Worm (Caenorhabditis elegans) whole organism, late embryonic: ENCODE measurements around the gene ckc-1.

ENCODE experiments used
- C08G9.2 ChIP-seq: sonication (generic microtip); optimal IDR thresholded peaks from 2 replicates; lab custom pipeline; 2016; ENCODE audit warnings: mild to moderate bottlenecking, missing genetic modification characterization, moderate library complexity, missing compliant biosample characterization
- C38D4.7 ChIP-seq: fragments of 200-800 bp; sonication (Bioruptor generic); optimal IDR thresholded peaks from 2 replicates; lab custom pipeline; 2018; ENCODE audit warnings: mild to moderate bottlenecking, missing genetic modification characterization, moderate library complexity, missing compliant biosample characterization
- F13H6.1 ChIP-seq: sonication (generic microtip); optimal IDR thresholded peaks from 2 replicates; lab custom pipeline; 2016; ENCODE audit warnings: missing genetic modification characterization, missing compliant biosample characterization
- T23F11.4 ChIP-seq: fragments of 200-800 bp; sonication (Bioruptor generic); optimal IDR thresholded peaks from 2 replicates; lab custom pipeline; 2018; ENCODE audit warnings: mild to moderate bottlenecking, missing genetic modification characterization, missing compliant biosample characterization
- ahr-1 ChIP-seq: sonication (generic microtip); optimal IDR thresholded peaks from 2 replicates; lab custom pipeline; 2016; ENCODE audit warnings: missing genetic modification characterization, missing compliant biosample characterization
- ceh-19 ChIP-seq: fragments of 200-800 bp; sonication (Bioruptor generic); optimal IDR thresholded peaks from 2 replicates; lab custom pipeline; 2018; ENCODE audit warnings: mild to moderate bottlenecking, missing genetic modification characterization, missing compliant biosample characterization
- ceh-24 ChIP-seq: sonication (generic microtip); optimal IDR thresholded peaks from 2 replicates; lab custom pipeline; 2016; ENCODE audit warnings: mild to moderate bottlenecking, missing genetic modification characterization, missing compliant biosample characterization
- ceh-34 ChIP-seq: sonication (generic microtip); optimal IDR thresholded peaks from 2 replicates; lab custom pipeline; 2016; ENCODE audit warnings: mild to moderate bottlenecking, missing genetic modification characterization, missing compliant biosample characterization
- ceh-45 ChIP-seq: fragments of 200-800 bp; sonication (Bioruptor generic); IDR thresholded peaks from 2 replicates; pipeline ENCODE4 v1.3.6; 2022; ENCODE audit warnings: missing genetic modification reagents, missing genetic modification characterization, missing compliant biosample characterization
- ceh-48 ChIP-seq: sonication (generic microtip); optimal IDR thresholded peaks from 2 replicates; lab custom pipeline; 2016; ENCODE audit warnings: missing genetic modification characterization, inconsistent platforms, missing compliant biosample characterization
- ceh-6 ChIP-seq: fragments of 200-800 bp; sonication (Bioruptor generic); optimal IDR thresholded peaks from 2 replicates; lab custom pipeline; 2018; ENCODE audit warnings: mild to moderate bottlenecking, missing genetic modification characterization, missing compliant biosample characterization
- dmd-4 ChIP-seq: sonication (generic microtip); optimal IDR thresholded peaks from 2 replicates; lab custom pipeline; 2016; ENCODE audit warnings: borderline replicate concordance, missing genetic modification characterization, missing compliant biosample characterization
- dve-1 ChIP-seq: sonication (generic microtip); optimal IDR thresholded peaks from 2 replicates; lab custom pipeline; 2017; ENCODE audit warnings: antibody characterized with exemption, mild to moderate bottlenecking, missing genetic modification characterization, missing compliant biosample characterization
- elt-2 ChIP-seq: sonication (generic microtip); optimal IDR thresholded peaks from 2 replicates; lab custom pipeline; 2016; ENCODE audit warnings: missing genetic modification reagents, missing genetic modification characterization, missing compliant biosample characterization
- eyg-1 ChIP-seq: sonication (generic microtip); optimal IDR thresholded peaks from 2 replicates; lab custom pipeline; 2016; ENCODE audit warnings: missing genotype, missing genetic modification characterization, missing compliant biosample characterization
- fkh-10 ChIP-seq: fragments of 150-350 bp; optimal IDR thresholded peaks from 2 replicates; lab custom pipeline; 2014; ENCODE audit warnings: missing biosample characterization, missing genetic modification reagents, missing genetic modification characterization
- fkh-6 ChIP-seq: sonication (generic microtip); optimal IDR thresholded peaks from 2 replicates; lab custom pipeline; 2016; ENCODE audit warnings: missing genetic modification characterization, missing compliant biosample characterization
- hlh-15 ChIP-seq: sonication (generic microtip); optimal IDR thresholded peaks from 2 replicates; lab custom pipeline; 2016; ENCODE audit warnings: missing genetic modification characterization, missing compliant biosample characterization
- hlh-30 ChIP-seq: sonication (generic microtip); optimal IDR thresholded peaks from 2 replicates; lab custom pipeline; 2017; ENCODE audit warnings: antibody characterized with exemption, missing genetic modification characterization, missing compliant biosample characterization; ENCODE audit not compliant: insufficient read depth
- hlh-6 ChIP-seq: sonication (generic microtip); optimal IDR thresholded peaks from 2 replicates; lab custom pipeline; 2016; ENCODE audit warnings: missing genotype, missing genetic modification characterization, missing compliant biosample characterization
- hlh-8 ChIP-seq: sonication (generic microtip); optimal IDR thresholded peaks from 2 replicates; lab custom pipeline; 2016; ENCODE audit warnings: missing genotype, missing genetic modification characterization, missing compliant biosample characterization
- lin-11 ChIP-seq: fragments of 200-800 bp; sonication (Bioruptor generic); optimal IDR thresholded peaks from 2 replicates; lab custom pipeline; 2018; ENCODE audit warnings: mild to moderate bottlenecking, missing genetic modification characterization, missing compliant biosample characterization
- mec-3 ChIP-seq: sonication (generic microtip); optimal IDR thresholded peaks from 2 replicates; lab custom pipeline; 2016; ENCODE audit warnings: borderline replicate concordance, missing genetic modification characterization, missing compliant biosample characterization
- nhr-11 ChIP-seq: fragments of 150-350 bp; optimal IDR thresholded peaks from 2 replicates; lab custom pipeline; 2014; ENCODE audit warnings: missing biosample characterization, missing genetic modification characterization
- nhr-232 ChIP-seq: sonication (generic microtip); optimal IDR thresholded peaks from 2 replicates; lab custom pipeline; 2016; ENCODE audit warnings: missing genetic modification characterization, missing compliant biosample characterization
- odd-2 ChIP-seq: sonication (generic microtip); optimal IDR thresholded peaks from 2 replicates; lab custom pipeline; 2017; ENCODE audit warnings: antibody characterized with exemption, mild to moderate bottlenecking, missing genetic modification characterization, missing compliant biosample characterization
- pag-3 ChIP-seq: sonication (generic microtip); optimal IDR thresholded peaks from 2 replicates; lab custom pipeline; 2016; ENCODE audit warnings: missing compliant biosample characterization, missing genetic modification characterization, borderline replicate concordance
- pat-9 ChIP-seq: fragments of 200-800 bp; sonication (Bioruptor generic); optimal IDR thresholded peaks from 2 replicates; lab custom pipeline; 2018; ENCODE audit warnings: mild to moderate bottlenecking, missing genetic modification characterization, moderate library complexity, missing compliant biosample characterization
- pha-4 ChIP-seq: fragments of 150-350 bp; optimal IDR thresholded peaks from 2 replicates; lab custom pipeline; 2018; ENCODE audit warnings: missing biosample characterization, missing genetic modification reagents, missing genetic modification characterization
- sdc-2 ChIP-seq: sonication (generic microtip); optimal IDR thresholded peaks from 2 replicates; lab custom pipeline; 2016; ENCODE audit warnings: missing genotype, missing genetic modification characterization, missing compliant biosample characterization
- syd-9 ChIP-seq: sonication (generic microtip); optimal IDR thresholded peaks from 2 replicates; lab custom pipeline; 2016; ENCODE audit warnings: mild to moderate bottlenecking, missing genetic modification characterization, moderate library complexity, missing compliant biosample characterization
- ttx-3 ChIP-seq: sonication (generic microtip); optimal IDR thresholded peaks from 2 replicates; lab custom pipeline; 2016; ENCODE audit warnings: missing genetic modification reagents, missing genetic modification characterization, missing compliant biosample characterization
- unc-42 ChIP-seq: sonication (generic microtip); optimal IDR thresholded peaks from 2 replicates; lab custom pipeline; 2016; ENCODE audit warnings: missing genotype, missing genetic modification characterization, missing compliant biosample characterization
- zip-5 ChIP-seq: sonication (generic microtip); optimal IDR thresholded peaks from 2 replicates; lab custom pipeline; 2016; ENCODE audit warnings: missing genetic modification characterization, missing compliant biosample characterization
- ztf-16 ChIP-seq: sonication (generic microtip); optimal IDR thresholded peaks from 2 replicates; lab custom pipeline; 2017; ENCODE audit warnings: missing genetic modification characterization, missing compliant biosample characterization

Gene ckc-1

ce11 chrX:3547828-3548227, 28.6 kb upstream of the ckc-1 start:
- TF ChIP-seq ceh-24 (tag; lab: Kevin White, UChicago) (no peak), ceh-45 (GFP tag; lab: Robert Waterston, UW) (no peak), T23F11.4 (no peak)

- TF ChIP-seq zip-5 (tag; lab: Kevin White, UChicago) (no peak), ceh-24 (tag; lab: Kevin White, UChicago) (no peak), nhr-11 (tag; lab: Kevin White, UChicago) (no peak), ahr-1 (tag; lab: Kevin White, UChicago) (no peak), syd-9 (tag; lab: Kevin White, UChicago) (no peak), dve-1 (tag; lab: Kevin White, UChicago) (no peak), hlh-6 (no peak), elt-2 (tag; lab: Kevin White, UChicago) (no peak), sdc-2 (tag; lab: Kevin White, UChicago) (no peak), ceh-19 (GFP tag; lab: Kevin White, UChicago) (no peak)
Measured at ce11 chrX:3548716-3549115, 27.7 kb upstream of the ckc-1 start.

ce11 chrX:3551173-3551572, 25.2 kb upstream of the ckc-1 start:
- TF ChIP-seq ceh-6 (GFP tag; lab: Kevin White, UChicago) (no peak), elt-2 (tag; lab: Kevin White, UChicago) (peak; percentile 4)

- TF ChIP-seq fkh-10 (no peak), ahr-1 (tag; lab: Kevin White, UChicago) (no peak), lin-11 (no peak), syd-9 (tag; lab: Kevin White, UChicago) (no peak), ceh-24 (tag; lab: Kevin White, UChicago) (no peak), hlh-6 (no peak), mec-3 (tag; lab: Kevin White, UChicago) (no peak), hlh-15 (no peak), nhr-232 (tag; lab: Kevin White, UChicago) (no peak), eyg-1 (no peak), hlh-30 (tag; lab: Kevin White, UChicago) (no peak), hlh-8 (tag; lab: Kevin White, UChicago) (no peak), ttx-3 (tag; lab: Kevin White, UChicago) (no peak), ztf-16 (no peak), pag-3 (tag; lab: Kevin White, UChicago) (no peak)
Measured at ce11 chrX:3552948-3553347, 23.5 kb upstream of the ckc-1 start.

DNA sequence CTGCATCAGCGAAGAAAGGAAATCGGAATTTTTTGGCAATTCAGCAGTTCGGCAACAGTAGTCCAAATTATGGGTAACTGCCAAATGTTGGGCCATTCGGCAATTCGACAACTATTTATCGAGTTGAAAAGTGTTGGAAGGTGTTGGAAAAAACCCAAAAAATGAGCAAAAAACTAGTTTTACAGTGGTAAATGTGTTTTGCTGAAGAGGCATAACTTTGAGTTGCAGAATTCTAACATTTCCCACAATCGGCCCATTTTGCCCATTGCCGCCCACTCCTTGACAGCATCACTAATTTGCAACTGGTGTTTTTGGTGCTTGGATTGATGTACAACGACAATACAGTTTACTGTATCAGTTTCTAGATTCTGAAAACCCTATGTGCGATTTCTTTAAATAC, 22.7 kb upstream of the ckc-1 start:
- TF ChIP-seq hlh-30 (tag; lab: Kevin White, UChicago) (no peak), pha-4 (tag; lab: Kevin White, UChicago) (no peak), lin-11 (no peak), ceh-48 (tag; lab: Kevin White, UChicago) (no peak), ceh-24 (tag; lab: Kevin White, UChicago) (no peak), hlh-15 (no peak), ceh-6 (GFP tag; lab: Kevin White, UChicago) (no peak), C08G9.2 (tag; lab: Kevin White, UChicago) (no peak), nhr-232 (tag; lab: Kevin White, UChicago) (no peak), ceh-34 (no peak), unc-42 (tag; lab: Kevin White, UChicago) (no peak), C38D4.7 (GFP tag; lab: Kevin White, UChicago) (no peak)

ce11 chrX:3554117-3554516, 22.3 kb upstream of the ckc-1 start:
- TF ChIP-seq hlh-15 (no peak), F13H6.1 (tag; lab: Kevin White, UChicago) (no peak), pat-9 (tag; lab: Kevin White, UChicago) (no peak), ceh-48 (tag; lab: Kevin White, UChicago) (no peak), dmd-4 (tag; lab: Kevin White, UChicago) (no peak), odd-2 (no peak), eyg-1 (no peak), ceh-6 (GFP tag; lab: Kevin White, UChicago) (no peak), fkh-6 (no peak)
